Worm (Caenorhabditis elegans) whole organism, L2 larva: ENCODE measurements around the gene pptr-2.

Experiments used
- C34F6.9 ChIP-seq: fragments of 150-350 bp; optimal IDR thresholded peaks from 2 replicates; lab custom pipeline; 2014; ENCODE audit warnings: missing biosample characterization, missing genetic modification characterization
- F13H6.1 ChIP-seq: sonication (generic microtip); optimal IDR thresholded peaks from 2 replicates; lab custom pipeline; 2016; ENCODE audit warnings: missing genetic modification characterization, missing compliant biosample characterization
- R02D3.7 ChIP-seq: fragments of 150-350 bp; optimal IDR thresholded peaks from 2 replicates; lab custom pipeline; 2014; ENCODE audit warnings: missing biosample characterization, missing genetic modification characterization
- ZK546.5 ChIP-seq: sonication (generic microtip); optimal IDR thresholded peaks from 2 replicates; lab custom pipeline; 2017; ENCODE audit warnings: missing biosample characterization, missing genetic modification characterization
- aly-2 ChIP-seq: fragments of 150-350 bp; optimal IDR thresholded peaks from 2 replicates; lab custom pipeline; 2014; ENCODE audit warnings: missing biosample characterization, missing genetic modification characterization
- ama-1 ChIP-seq: fragments of 150-350 bp; optimal IDR thresholded peaks from 2 replicates; lab custom pipeline; 2018; ENCODE audit warnings: inconsistent platforms
- blmp-1 ChIP-seq: sonication (generic microtip); optimal IDR thresholded peaks from 2 replicates; lab custom pipeline; 2017; ENCODE audit warnings: missing genetic modification characterization, mild to moderate bottlenecking, missing compliant biosample characterization, antibody characterized with exemption, moderate library complexity; ENCODE audit not compliant: insufficient read depth
- ceh-16 ChIP-seq: fragments of 150-350 bp; optimal IDR thresholded peaks from 2 replicates; lab custom pipeline; 2014; ENCODE audit warnings: missing biosample characterization, missing genetic modification characterization
- ceh-82 ChIP-seq: fragments of 150-350 bp; optimal IDR thresholded peaks from 2 replicates; lab custom pipeline; 2014; ENCODE audit warnings: missing biosample characterization, missing genetic modification characterization
- crh-2 ChIP-seq: sonication (generic microtip); optimal IDR thresholded peaks from 2 replicates; lab custom pipeline; 2017; ENCODE audit warnings: missing biosample characterization, missing genetic modification characterization
- dmd-4 ChIP-seq: sonication (generic microtip); optimal IDR thresholded peaks from 2 replicates; lab custom pipeline; 2017; ENCODE audit warnings: missing biosample characterization, missing genetic modification characterization
- elt-3 ChIP-seq: sonication (generic microtip); optimal IDR thresholded peaks from 2 replicates; lab custom pipeline; 2017; ENCODE audit warnings: missing biosample characterization, missing genetic modification characterization
- fos-1 ChIP-seq: fragments of 150-350 bp; optimal IDR thresholded peaks from 2 replicates; lab custom pipeline; 2014; ENCODE audit warnings: missing biosample characterization, missing genetic modification characterization
- gmeb-1 ChIP-seq: fragments of 150-350 bp; optimal IDR thresholded peaks from 2 replicates; lab custom pipeline; 2014; ENCODE audit warnings: missing biosample characterization, missing genetic modification characterization
- lin-11 ChIP-seq: fragments of 150-350 bp; sonication (generic microtip); optimal IDR thresholded peaks from 2 replicates; lab custom pipeline; 2014; ENCODE audit warnings: missing biosample characterization, missing genetic modification characterization, inconsistent platforms, mixed read lengths
- lsy-2 ChIP-seq, 2 experiments: fragments of 150-350 bp in 1 of 2; sonication (generic microtip) in 1 of 2; optimal IDR thresholded peaks; 2 replicates each; lab custom pipeline; 2014 to 2017; ENCODE audit warnings: missing biosample characterization in 2 of 2, missing genetic modification characterization in 2 of 2
- mab-5 ChIP-seq: fragments of 150-350 bp; optimal IDR thresholded peaks from 2 replicates; lab custom pipeline; 2014; ENCODE audit warnings: missing biosample characterization, missing genetic modification characterization
- mbf-1 ChIP-seq: sonication (generic microtip); optimal IDR thresholded peaks from 2 replicates; lab custom pipeline; 2017; ENCODE audit warnings: missing biosample characterization, missing genetic modification characterization
- mdl-1 ChIP-seq, 2 experiments: fragments of 150-350 bp in 1 of 2; sonication (generic microtip) in 1 of 2; optimal IDR thresholded peaks; 2 replicates each; lab custom pipeline; 2017; ENCODE audit warnings: missing biosample characterization in 2 of 2, missing genetic modification characterization in 2 of 2
- nhr-10 ChIP-seq: sonication (generic microtip); optimal IDR thresholded peaks from 2 replicates; lab custom pipeline; 2017; ENCODE audit warnings: missing biosample characterization, missing genetic modification characterization
- nhr-11 ChIP-seq: fragments of 150-350 bp; optimal IDR thresholded peaks from 2 replicates; lab custom pipeline; 2014; ENCODE audit warnings: missing biosample characterization, missing genetic modification characterization
- nhr-129 ChIP-seq: fragments of 150-350 bp; optimal IDR thresholded peaks from 2 replicates; lab custom pipeline; 2014; ENCODE audit warnings: missing biosample characterization, missing genetic modification characterization
- nhr-21 ChIP-seq: fragments of 150-350 bp; optimal IDR thresholded peaks from 2 replicates; lab custom pipeline; 2014; ENCODE audit warnings: missing biosample characterization, missing genetic modification characterization
- nhr-23 ChIP-seq: fragments of 150-350 bp; optimal IDR thresholded peaks from 2 replicates; lab custom pipeline; 2014; ENCODE audit warnings: missing biosample characterization, missing genetic modification reagents, missing genetic modification characterization
- nhr-25 ChIP-seq: fragments of 150-350 bp; sonication (generic microtip); optimal IDR thresholded peaks from 3 replicates; lab custom pipeline; 2014; ENCODE audit warnings: missing biosample characterization, missing genetic modification characterization
- nhr-6 ChIP-seq: fragments of 150-350 bp; optimal IDR thresholded peaks from 2 replicates; lab custom pipeline; 2014; ENCODE audit warnings: missing biosample characterization, missing genetic modification characterization
- nhr-77 ChIP-seq: fragments of 150-350 bp; optimal IDR thresholded peaks from 2 replicates; lab custom pipeline; 2014; ENCODE audit warnings: missing biosample characterization, missing genetic modification characterization
- peb-1 ChIP-seq: fragments of 150-350 bp; optimal IDR thresholded peaks from 2 replicates; lab custom pipeline; 2014; ENCODE audit warnings: missing biosample characterization, missing genetic modification characterization
- sem-4 ChIP-seq: fragments of 150-350 bp; optimal IDR thresholded peaks from 2 replicates; lab custom pipeline; 2014; ENCODE audit warnings: missing biosample characterization, missing genetic modification reagents, missing genetic modification characterization
- sma-3 ChIP-seq: sonication (generic microtip); optimal IDR thresholded peaks from 2 replicates; lab custom pipeline; 2016; ENCODE audit warnings: missing genetic modification reagents, missing genetic modification characterization, missing compliant biosample characterization
- sma-9 ChIP-seq, 2 experiments: fragments of 150-350 bp in 1 of 2; sonication (generic microtip) in 1 of 2; optimal IDR thresholded peaks; 2 replicates each; lab custom pipeline; 2014 to 2016; ENCODE audit warnings: missing genetic modification characterization in 2 of 2, mild to moderate bottlenecking in 1 of 2, missing biosample characterization in 1 of 2, missing compliant biosample characterization in 1 of 2, missing genetic modification reagents in 1 of 2, moderate library complexity in 1 of 2
- ztf-1 ChIP-seq: fragments of 200-800 bp; sonication (Bioruptor generic); conservative IDR thresholded peaks from 2 replicates; pipeline ENCODE4 v1.3.6; 2022; ENCODE audit warnings: missing genetic modification characterization, missing compliant biosample characterization
- ztf-11 ChIP-seq: sonication (generic microtip); optimal IDR thresholded peaks from 2 replicates; lab custom pipeline; 2017; ENCODE audit warnings: missing biosample characterization, missing genetic modification characterization
- ztf-4 ChIP-seq: fragments of 150-350 bp; optimal IDR thresholded peaks from 2 replicates; lab custom pipeline; 2014; ENCODE audit warnings: missing biosample characterization, missing genetic modification characterization

Gene pptr-2

DNA sequence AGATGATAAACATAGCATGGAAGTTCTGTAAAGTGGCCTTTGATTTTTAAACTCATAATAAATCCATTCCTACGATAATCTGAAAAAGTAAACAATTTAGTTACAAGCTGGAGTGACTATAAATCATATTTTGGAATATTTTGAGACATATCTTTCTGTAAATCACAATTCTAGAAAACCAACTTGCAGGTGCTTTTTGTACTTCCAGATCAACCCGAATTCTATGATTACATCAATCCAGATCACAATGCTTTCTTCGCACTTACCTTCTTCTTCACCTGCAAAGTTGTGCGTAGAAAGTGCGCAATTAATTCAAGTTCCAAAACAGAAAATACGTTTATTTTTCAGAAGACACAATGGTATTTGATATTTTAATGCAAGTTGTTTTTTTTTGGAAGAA lies 20.0 kb downstream of the pptr-2 start:
- TF ChIP-seq dmd-4 (tag; lab: Kevin White, UChicago) (no peak), ztf-11 (no peak), crh-2 (tag; lab: Kevin White, UChicago) (no peak), ZK546.5 (tag; lab: Kevin White, UChicago) (no peak), lin-11 (no peak), fos-1 (tag; lab: Kevin White, UChicago) (no peak), ceh-16 (tag; lab: Kevin White, UChicago) (no peak), elt-3 (tag; lab: Kevin White, UChicago) (no peak), F13H6.1 (tag; lab: Kevin White, UChicago) (no peak), nhr-21 (tag; lab: Kevin White, UChicago) (no peak), ztf-1 (GFP tag; lab: Robert Waterston, UW) (no peak), nhr-6 (no peak), sma-9 (GFP tag; optimal IDR thresholded peaks at IDR 0.05; lab: Kevin White, UChicago) (no peak), sma-9 (tag; optimal IDR thresholded peaks at IDR 0.05; lab: Kevin White, UChicago) (no peak), mab-5 (tag; lab: Kevin White, UChicago) (no peak), ceh-82 (tag; lab: Kevin White, UChicago) (no peak), lsy-2 (tag; optimal IDR thresholded peaks at IDR 0.05; lab: Kevin White, UChicago) (no peak), nhr-11 (tag; lab: Kevin White, UChicago) (no peak), nhr-25 (no peak), sem-4 (no peak)

DNA sequence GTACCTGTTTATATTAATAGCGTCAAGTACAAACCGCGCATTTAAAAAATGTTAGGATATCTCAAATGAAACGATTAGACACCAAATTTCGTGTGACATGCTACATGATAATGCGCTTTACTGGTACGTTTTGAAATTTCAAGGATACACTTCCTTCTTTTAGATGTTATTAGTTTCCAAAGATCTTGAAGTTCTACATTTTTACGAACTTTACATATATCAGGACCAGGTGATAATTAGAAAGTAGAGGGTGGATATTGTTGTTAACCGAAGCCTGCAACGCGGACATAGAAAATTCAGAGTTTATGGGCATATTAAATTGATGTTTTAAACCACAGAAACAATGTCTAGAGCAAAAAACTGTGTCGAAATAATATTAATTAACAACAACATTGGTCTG lies 21.6 kb downstream of the pptr-2 start:
- no peak for TF ChIP-seq nhr-11 (tag; lab: Kevin White, UChicago)
- no peak for TF ChIP-seq blmp-1 (tag; lab: Kevin White, UChicago)
- TF ChIP-seq F13H6.1 (tag; lab: Kevin White, UChicago): no peak
- TF ChIP-seq crh-2 (tag; lab: Kevin White, UChicago): no peak
- TF ChIP-seq nhr-23: no peak
- no peak for TF ChIP-seq mbf-1 (tag; lab: Kevin White, UChicago)
- TF ChIP-seq nhr-6: no peak
- TF ChIP-seq nhr-10: no peak
- TF ChIP-seq gmeb-1 (tag; lab: Kevin White, UChicago): no peak
- no peak for TF ChIP-seq aly-2
- no peak for TF ChIP-seq nhr-129 (tag; lab: Kevin White, UChicago)
- no peak for TF ChIP-seq lin-11
- no peak for TF ChIP-seq C34F6.9 (tag; lab: Kevin White, UChicago)

DNA sequence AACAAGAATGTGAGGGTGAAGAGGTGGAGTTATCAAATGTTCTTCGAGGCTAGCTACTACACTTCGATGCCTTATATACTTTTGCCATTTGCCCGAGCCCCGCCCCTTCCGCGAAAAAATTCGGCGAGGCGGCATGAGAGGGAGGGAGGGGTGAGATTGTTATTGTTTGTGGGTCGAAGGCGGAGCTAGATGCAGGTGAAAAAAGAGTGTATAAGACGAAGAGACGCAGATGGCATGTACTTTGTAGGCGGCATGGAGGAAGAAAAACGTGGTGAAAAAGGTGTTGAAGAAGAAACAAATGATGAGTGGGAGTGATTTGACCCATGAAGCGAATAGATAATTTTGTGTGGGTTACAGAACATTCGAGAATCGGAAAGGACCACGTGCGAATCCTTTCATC lies 22.3 kb downstream of the pptr-2 start, which contains the start of gene C13G3.1:
Gene C13G3.1, minus strand, starts transcription at position 47 of the 400 bp plus-strand sequence.
- TF ChIP-seq fos-1 (tag; lab: Kevin White, UChicago): no peak
- no peak for TF ChIP-seq dmd-4 (tag; lab: Kevin White, UChicago)
- no peak for TF ChIP-seq nhr-6
- TF ChIP-seq peb-1 (tag; lab: Kevin White, UChicago): no peak
- no peak for TF ChIP-seq mdl-1 (tag; optimal IDR thresholded peaks at IDR 0.05; lab: Kevin White, UChicago)
- no peak for TF ChIP-seq nhr-10
- TF ChIP-seq ztf-4 (tag; lab: Kevin White, UChicago): no peak
- TF ChIP-seq nhr-77 (tag; lab: Kevin White, UChicago): no peak
- TF ChIP-seq ama-1 (lab: Kevin White, UChicago): no peak
- no peak for TF ChIP-seq sma-9 (GFP tag; optimal IDR thresholded peaks at IDR 0.05; lab: Kevin White, UChicago)
- no peak for TF ChIP-seq sma-9 (tag; optimal IDR thresholded peaks at IDR 0.05; lab: Kevin White, UChicago)
- no peak for TF ChIP-seq ztf-11
- TF ChIP-seq ZK546.5 (tag; lab: Kevin White, UChicago): no peak
- TF ChIP-seq crh-2 (tag; lab: Kevin White, UChicago): no peak

DNA sequence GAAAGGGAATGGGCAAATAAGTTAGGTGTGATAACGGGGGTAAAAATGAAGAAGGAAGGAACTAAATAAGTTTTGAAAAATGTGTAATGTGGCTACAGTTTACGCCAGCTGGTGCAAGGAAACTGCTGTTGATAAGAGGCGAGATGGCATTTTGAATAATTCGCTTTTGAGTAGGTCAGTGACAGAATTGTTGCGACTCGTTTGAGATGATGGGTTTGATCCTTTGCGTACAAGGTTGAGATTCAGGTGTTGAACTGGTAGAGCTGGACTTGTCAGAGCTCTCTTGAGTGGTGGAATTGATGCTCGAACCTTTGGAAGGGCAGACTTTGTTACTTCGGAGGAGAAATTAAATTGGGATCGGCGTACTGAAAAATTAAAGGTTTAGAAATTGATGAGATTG lies 22.9 kb downstream of the pptr-2 start:
- TF ChIP-seq crh-2 (tag; lab: Kevin White, UChicago): no peak
- TF ChIP-seq dmd-4 (tag; lab: Kevin White, UChicago): no peak
- no peak for TF ChIP-seq sma-3 (GFP tag; lab: Kevin White, UChicago)
- no peak for TF ChIP-seq elt-3 (tag; lab: Kevin White, UChicago)
- no peak for TF ChIP-seq blmp-1 (tag; lab: Kevin White, UChicago)
- no peak for TF ChIP-seq nhr-10
- TF ChIP-seq ztf-1 (GFP tag; lab: Robert Waterston, UW): no peak
- no peak for TF ChIP-seq R02D3.7
- no peak for TF ChIP-seq nhr-129 (tag; lab: Kevin White, UChicago)

DNA sequence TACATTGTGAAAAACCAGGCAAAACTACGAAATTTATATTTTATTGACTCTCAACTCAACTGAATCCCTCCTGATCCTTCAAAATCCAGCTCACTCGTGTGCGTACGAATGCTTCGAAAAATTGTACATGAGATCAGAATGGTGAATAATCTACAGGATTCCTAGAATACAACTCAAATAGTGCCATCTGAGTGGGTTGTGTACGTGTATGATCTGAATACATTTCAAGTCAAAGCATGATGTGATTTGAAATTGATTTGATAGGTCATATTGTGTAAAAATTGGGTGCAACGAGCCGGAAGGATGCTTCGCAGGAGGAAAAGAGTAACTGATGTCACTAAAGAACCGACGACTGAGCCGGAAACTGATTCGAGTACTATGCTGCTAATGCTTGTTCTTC lies 24.0 kb downstream of the pptr-2 start:
- TF ChIP-seq nhr-21 (tag; lab: Kevin White, UChicago) (peak; percentile 32), peb-1 (tag; lab: Kevin White, UChicago) (no peak)
